Fruit fly (Drosophila melanogaster) whole organism, embryonic: ENCODE measurements around the gene CG3587.

Experiments
- Aef1 ChIP-seq: fragments of 200-800 bp; sonication (Bioruptor generic); IDR thresholded peaks from 3 replicates; pipeline ENCODE4 v1.3.6; 2022; ENCODE audit warnings: missing biosample characterization, missing genetic modification characterization
- CG11093 ChIP-seq: fragments of 200-800 bp; sonication (Bioruptor generic); IDR thresholded peaks from 3 replicates; pipeline ENCODE4 v1.3.6; 2022; ENCODE audit warnings: missing biosample characterization, missing genetic modification characterization
- CG12769 ChIP-seq: fragments of 200-800 bp; sonication (Bioruptor generic); optimal IDR thresholded peaks from 2 replicates; lab custom pipeline; 2019; ENCODE audit warnings: missing biosample characterization, mild to moderate bottlenecking, missing genetic modification characterization, moderate library complexity
- CG13287 ChIP-seq: fragments of 200-800 bp; sonication (Bioruptor generic); IDR thresholded peaks from 2 replicates; pipeline ENCODE4 v1.3.6; 2022; ENCODE audit warnings: missing biosample characterization, missing genetic modification characterization; ENCODE audit not compliant: partially characterized antibody
- CG13296 ChIP-seq: fragments of 200-800 bp; sonication (Bioruptor generic); optimal IDR thresholded peaks from 3 replicates; lab custom pipeline; 2018; ENCODE audit warnings: missing biosample characterization, mild to moderate bottlenecking, missing genetic modification characterization
- CG1602 ChIP-seq: fragments of 200-800 bp; sonication (Bioruptor generic); optimal IDR thresholded peaks from 3 replicates; lab custom pipeline; 2016; ENCODE audit warnings: missing biosample characterization, missing genetic modification characterization
- CG16863 ChIP-seq: fragments of 200-800 bp; sonication (Bioruptor generic); optimal IDR thresholded peaks from 3 replicates; lab custom pipeline; 2016; ENCODE audit warnings: missing biosample characterization, missing genetic modification characterization
- CG17359 ChIP-seq: fragments of 200-800 bp; sonication (Bioruptor generic); optimal IDR thresholded peaks from 3 replicates; lab custom pipeline; 2018; ENCODE audit warnings: missing biosample characterization, mild to moderate bottlenecking, missing genetic modification characterization, moderate library complexity
- CG17361 ChIP-seq: fragments of 200-800 bp; sonication (Bioruptor generic); IDR thresholded peaks from 3 replicates; pipeline ENCODE4 v1.3.6; 2022; ENCODE audit warnings: missing biosample characterization, missing genetic modification characterization
- CG2116 ChIP-seq: fragments of 200-800 bp; sonication (Bioruptor generic); optimal IDR thresholded peaks from 3 replicates; lab custom pipeline; 2018; ENCODE audit warnings: missing biosample characterization, mild to moderate bottlenecking, missing genetic modification characterization
- CG34376 ChIP-seq: fragments of 200-800 bp; sonication (Bioruptor generic); optimal IDR thresholded peaks from 2 replicates; lab custom pipeline; 2018; ENCODE audit warnings: missing biosample characterization, mild to moderate bottlenecking, missing genetic modification characterization
- CG42726 ChIP-seq: fragments of 200-800 bp; sonication (Bioruptor generic); IDR thresholded peaks from 2 replicates; pipeline ENCODE4 v1.3.6; 2022; ENCODE audit warnings: missing biosample characterization, missing genetic modification characterization; ENCODE audit not compliant: partially characterized antibody
- CG43689 ChIP-seq: fragments of 200-800 bp; sonication (Bioruptor generic); IDR thresholded peaks from 2 replicates; pipeline ENCODE4 v1.3.6; 2022; ENCODE audit warnings: missing biosample characterization, missing genetic modification characterization
- CG7928 ChIP-seq: fragments of 200-800 bp; sonication (Bioruptor generic); optimal IDR thresholded peaks from 2 replicates; lab custom pipeline; 2017; ENCODE audit warnings: missing biosample characterization, mild to moderate bottlenecking, missing genetic modification characterization
- CG8478 ChIP-seq: fragments of >200 bp; optimal IDR thresholded peaks from 2 replicates; lab custom pipeline; 2018
- CG9932 ChIP-seq: fragments of 200-800 bp; sonication (Bioruptor generic); IDR thresholded peaks from 2 replicates; pipeline ENCODE4 v1.3.6; 2022; ENCODE audit warnings: missing biosample characterization, missing genetic modification characterization
- Dll ChIP-seq: fragments of 200-800 bp; sonication (Bioruptor generic); IDR thresholded peaks from 4 replicates; pipeline ENCODE4 v1.3.6; 2022; ENCODE audit warnings: missing biosample characterization, missing genetic modification characterization; ENCODE audit not compliant: partially characterized antibody
- Dref ChIP-seq: fragments of 200-800 bp; sonication (Bioruptor generic); IDR thresholded peaks from 2 replicates; pipeline ENCODE4 v1.3.6; 2022; ENCODE audit warnings: missing biosample characterization, missing genetic modification characterization
- Drgx ChIP-seq: fragments of 200-800 bp; sonication (Bioruptor generic); IDR thresholded peaks from 2 replicates; pipeline ENCODE4 v1.3.6; 2022; ENCODE audit warnings: missing biosample characterization, missing genetic modification characterization
- Hey ChIP-seq: fragments of 200-800 bp; sonication (Bioruptor generic); optimal IDR thresholded peaks from 3 replicates; lab custom pipeline; 2018; ENCODE audit warnings: missing biosample characterization, mild to moderate bottlenecking, missing genetic modification characterization
- HmgD ChIP-seq: fragments of 200-800 bp; sonication (Bioruptor generic); optimal IDR thresholded peaks from 3 replicates; lab custom pipeline; 2016; ENCODE audit warnings: missing biosample characterization, missing genetic modification characterization
- Hr51 ChIP-seq, 2 experiments: fragments of 200-800 bp; sonication (Bioruptor generic); optimal IDR thresholded peaks; 2 replicates in 1 of 2; 3 replicates in 1 of 2; lab custom pipeline; 2016 to 2018; ENCODE audit warnings: missing biosample characterization in 2 of 2, missing genetic modification characterization in 2 of 2, mild to moderate bottlenecking in 1 of 2, moderate library complexity in 1 of 2
- Med ChIP-seq: fragments of 200-800 bp; sonication (Bioruptor generic); peaks from one replicate; lab custom pipeline; 2016; ENCODE audit warnings: missing biosample characterization, missing genetic modification characterization, mild to moderate bottlenecking, inconsistent platforms, moderate library complexity
- NC2β ChIP-seq: fragments of 200-800 bp; sonication (Bioruptor generic); optimal IDR thresholded peaks from 2 replicates; lab custom pipeline; 2016; ENCODE audit warnings: missing biosample characterization, missing genetic modification characterization
- Opbp ChIP-seq: fragments of 200-800 bp; sonication (Bioruptor generic); IDR thresholded peaks from 3 replicates; pipeline ENCODE4 v1.3.6; 2022; ENCODE audit warnings: missing biosample characterization, missing genetic modification characterization; ENCODE audit not compliant: partially characterized antibody
- Xrp1 ChIP-seq: fragments of 200-800 bp; sonication (Bioruptor generic); IDR thresholded peaks from 2 replicates; pipeline ENCODE4 v1.3.6; 2022; ENCODE audit warnings: missing biosample characterization, missing genetic modification characterization
- cas ChIP-seq: fragments of 200-800 bp; sonication (Bioruptor generic); IDR thresholded peaks from 2 replicates; pipeline ENCODE4 v1.3.6; 2022; ENCODE audit warnings: missing biosample characterization, missing genetic modification characterization
- chm ChIP-seq: fragments of 200-800 bp; sonication (Bioruptor generic); IDR thresholded peaks from 2 replicates; pipeline ENCODE4 v1.3.6; 2022; ENCODE audit warnings: missing biosample characterization, missing genetic modification characterization
- corto ChIP-seq: fragments of 200-800 bp; sonication (Bioruptor generic); optimal IDR thresholded peaks from 2 replicates; lab custom pipeline; 2016; ENCODE audit warnings: missing biosample characterization, mild to moderate bottlenecking, missing genetic modification characterization, moderate library complexity
- crol ChIP-seq: fragments of 200-800 bp; sonication (Bioruptor generic); IDR thresholded peaks from 2 replicates; pipeline ENCODE4 v1.3.6; 2022; ENCODE audit warnings: missing biosample characterization, missing genetic modification characterization
- crp ChIP-seq, 2 experiments: fragments of 200-800 bp; sonication (Bioruptor generic); optimal IDR thresholded peaks; 2 replicates in 1 of 2; 3 replicates in 1 of 2; lab custom pipeline; 2017; ENCODE audit warnings: missing biosample characterization in 2 of 2, missing genetic modification characterization in 2 of 2, mild to moderate bottlenecking in 1 of 2, moderate library complexity in 1 of 2
- cwo ChIP-seq: fragments of 200-800 bp; sonication (Bioruptor generic); optimal IDR thresholded peaks from 3 replicates; lab custom pipeline; 2017; ENCODE audit warnings: missing biosample characterization, missing genetic modification characterization, mild to moderate bottlenecking, moderate library complexity, missing genetic modification reagents
- dm ChIP-seq: fragments of 200-800 bp; sonication (Bioruptor generic); optimal IDR thresholded peaks from 3 replicates; lab custom pipeline; 2016; ENCODE audit warnings: missing biosample characterization, missing genetic modification characterization
- en ChIP-seq: fragments of 200-800 bp; sonication (Bioruptor generic); optimal IDR thresholded peaks from 2 replicates; lab custom pipeline; 2016; ENCODE audit warnings: missing biosample characterization, missing genetic modification characterization
- hbn ChIP-seq: fragments of 200-800 bp; sonication (Bioruptor generic); IDR thresholded peaks from 2 replicates; pipeline ENCODE4 v1.3.6; 2022; ENCODE audit warnings: missing biosample characterization, missing genetic modification characterization; ENCODE audit not compliant: partially characterized antibody
- hkb ChIP-seq, 2 experiments: fragments of 200-800 bp in 1 of 2; fragments of >200 bp in 1 of 2; sonication (Bioruptor generic) in 1 of 2; IDR thresholded peaks in 1 of 2; optimal IDR thresholded peaks in 1 of 2; 2 replicates each; pipeline versions ENCODE4 v1.3.6 to Lab custom; 2017 to 2022; ENCODE audit warnings: missing biosample characterization in 1 of 2, missing genetic modification characterization in 1 of 2
- inv ChIP-seq: fragments of 200-800 bp; sonication (Bioruptor generic); IDR thresholded peaks from 2 replicates; pipeline ENCODE4 v1.3.6; 2022; ENCODE audit warnings: missing biosample characterization, missing genetic modification characterization; ENCODE audit not compliant: partially characterized antibody
- jing ChIP-seq: fragments of 200-800 bp; sonication (Bioruptor generic); optimal IDR thresholded peaks from 2 replicates; lab custom pipeline; 2018; ENCODE audit warnings: missing biosample characterization, mild to moderate bottlenecking, missing genetic modification characterization
- kay ChIP-seq: fragments of 200-800 bp; sonication (Bioruptor generic); optimal IDR thresholded peaks from 2 replicates; lab custom pipeline; 2016; ENCODE audit warnings: missing biosample characterization, missing genetic modification characterization
- nerfin-1 ChIP-seq: fragments of 200-800 bp; sonication (Bioruptor generic); optimal IDR thresholded peaks from 3 replicates; lab custom pipeline; 2019; ENCODE audit warnings: missing biosample characterization, mild to moderate bottlenecking, missing genetic modification characterization, moderate library complexity
- pho ChIP-seq: fragments of 200-800 bp; sonication (Bioruptor generic); optimal IDR thresholded peaks from 2 replicates; lab custom pipeline; 2016; ENCODE audit warnings: missing biosample characterization, missing genetic modification characterization
- prd ChIP-seq, 3 experiments: fragments of >200 bp in 2 of 3; fragments of 200-800 bp in 1 of 3; sonication (Bioruptor generic) in 1 of 3; optimal IDR thresholded peaks in 2 of 3; IDR thresholded peaks in 1 of 3; 2 replicates in 2 of 3; 3 replicates in 1 of 3; pipeline versions ENCODE4 v1.3.6 to Lab custom; 2017 to 2022; ENCODE audit warnings: missing biosample characterization in 1 of 3, missing genetic modification characterization in 1 of 3
- pum ChIP-seq: fragments of 200-800 bp; sonication (Bioruptor generic); optimal IDR thresholded peaks from 2 replicates; lab custom pipeline; 2016; ENCODE audit warnings: missing biosample characterization, missing genetic modification characterization
- pzg ChIP-seq: fragments of 200-800 bp; sonication (Bioruptor generic); optimal IDR thresholded peaks from 3 replicates; lab custom pipeline; 2018; ENCODE audit warnings: missing biosample characterization, mild to moderate bottlenecking, missing genetic modification characterization, moderate library complexity
- schlank ChIP-seq: fragments of 200-800 bp; sonication (Bioruptor generic); optimal IDR thresholded peaks from 2 replicates; lab custom pipeline; 2018; ENCODE audit warnings: missing biosample characterization, mild to moderate bottlenecking, missing genetic modification characterization
- sd ChIP-seq: fragments of 200-800 bp; sonication (Bioruptor generic); optimal IDR thresholded peaks from 3 replicates; lab custom pipeline; 2018; ENCODE audit warnings: missing biosample characterization, mild to moderate bottlenecking, missing genetic modification characterization, moderate library complexity
- ssp ChIP-seq: fragments of 200-800 bp; sonication (Bioruptor generic); IDR thresholded peaks from 2 replicates; pipeline ENCODE4 v1.3.6; 2022; ENCODE audit warnings: missing biosample characterization, missing genetic modification characterization
- tgo ChIP-seq: fragments of 200-800 bp; sonication (Bioruptor generic); IDR thresholded peaks from 3 replicates; pipeline ENCODE4 v1.3.6; 2022; ENCODE audit warnings: missing biosample characterization, missing genetic modification characterization
- wdn ChIP-seq: fragments of 200-800 bp; sonication (Bioruptor generic); IDR thresholded peaks from 2 replicates; pipeline ENCODE4 v1.3.6; 2022; ENCODE audit warnings: missing biosample characterization, missing genetic modification characterization
- yki ChIP-seq: fragments of >200 bp; optimal IDR thresholded peaks from 3 replicates; lab custom pipeline; 2018

CG3587 gene

dm6 chrX:1899445-1900085 is 40.5 kb upstream of the CG3587 start (continued):
- TF ChIP-seq jing (no peak), wdn (no peak), CG7928 (no peak), CG2116 (GFP tag; lab: Kevin White, UChicago) (peak; percentile 9), CG9932 (no peak), HmgD (GFP tag; lab: Kevin White, UChicago) (peak; percentile 1), CG12769 (tag; lab: Kevin White, UChicago) (peak; percentile 81), hkb (optimal IDR thresholded peaks at IDR 0.05; lab: Kevin White, UChicago) (no peak), hkb (GFP tag; IDR thresholded peaks at IDR 0.05; lab: Robert Waterston, UW) (no peak), CG8478 (lab: Kevin White, UChicago) (peak; percentile 80), yki (no peak), pum (GFP tag; lab: Kevin White, UChicago) (no peak), CG43689 (GFP tag; lab: Robert Waterston, UW) (no peak), en (GFP tag; lab: Kevin White, UChicago) (no peak), ssp (GFP tag; lab: Robert Waterston, UW) (no peak), sd (tag; lab: Kevin White, UChicago) (peak; percentile 97), CG42726 (GFP tag; lab: Robert Waterston, UW) (no peak), CG1602 (GFP tag; lab: Kevin White, UChicago) (no peak), Xrp1 (GFP tag; lab: Robert Waterston, UW) (no peak), Med (GFP tag; lab: Kevin White, UChicago) (peak; percentile 74), cwo (GFP tag; lab: Kevin White, UChicago) (no peak), CG13287 (no peak; the same call in 1 of the 2 replicates), Drgx (GFP tag; lab: Robert Waterston, UW) (no peak), pho (GFP tag; lab: Kevin White, UChicago) (no peak), cas (no peak), kay (no peak), crp (GFP tag; optimal IDR thresholded peaks at IDR 0.05; lab: Kevin White, UChicago) (no peak), inv (GFP tag; lab: Robert Waterston, UW) (no peak), CG17361 (GFP tag; lab: Robert Waterston, UW) (no peak), CG16863 (GFP tag; lab: Kevin White, UChicago) (no peak), crol (peak; percentile 87), Opbp (no peak), Dref (GFP tag; lab: Robert Waterston, UW) (no peak), Hey (tag; lab: Kevin White, UChicago) (no peak), Dll (GFP tag; lab: Robert Waterston, UW) (no peak), nerfin-1 (peak; percentile 89), corto (GFP tag; lab: Kevin White, UChicago) (no peak), prd (optimal IDR thresholded peaks at IDR 0.05; lab: Kevin White, UChicago) (no peak), prd (GFP tag; IDR thresholded peaks at IDR 0.05; lab: Robert Waterston, UW) (no peak), CG13296 (no peak), chm (GFP tag; lab: Robert Waterston, UW) (no peak), CG17359 (tag; lab: Kevin White, UChicago) (no peak), dm (GFP tag; lab: Kevin White, UChicago) (no peak), CG34376 (GFP tag; lab: Kevin White, UChicago) (peak; percentile 16), CG11093 (GFP tag; lab: Robert Waterston, UW) (no peak), NC2β (GFP tag; lab: Kevin White, UChicago) (no peak), pzg (GFP tag; lab: Kevin White, UChicago) (peak; percentile 16), hbn (GFP tag; lab: Robert Waterston, UW) (no peak), Aef1 (no peak), tgo (GFP tag; lab: Robert Waterston, UW) (no peak), Hr51 (GFP tag; optimal IDR thresholded peaks at IDR 0.05; lab: Kevin White, UChicago) (no peak), schlank (tag; lab: Kevin White, UChicago) (no peak)
